Worm (Caenorhabditis elegans) whole organism, dauer: ENCODE measurements around the gene srn-1.

Experiments
- unc-62 ChIP-seq: sonication (generic microtip); optimal IDR thresholded peaks from 2 replicates; lab custom pipeline; 2017; ENCODE audit warnings: missing biosample characterization, missing genetic modification reagents, missing genetic modification characterization

The srn-1 gene

DNA sequence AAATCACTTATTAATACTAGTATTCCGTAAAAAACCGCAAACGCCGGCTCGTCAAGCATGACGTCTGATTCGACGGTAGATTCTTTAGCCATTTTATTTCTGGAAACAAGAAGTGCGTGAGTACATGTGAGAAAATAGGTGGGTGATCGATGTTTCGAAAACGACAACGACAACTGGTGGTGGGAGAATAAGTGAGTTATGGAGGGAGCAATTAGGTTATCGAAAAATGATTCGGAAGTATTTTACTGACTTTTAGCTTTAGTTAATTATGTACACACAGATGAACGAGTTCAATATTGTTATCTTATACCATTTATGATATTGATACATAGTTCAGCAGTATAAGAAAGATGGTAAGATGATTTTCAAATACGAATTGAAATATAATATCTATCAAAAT is at the start of gene srn-1:
Gene srn-1, minus strand, starts transcription at position 101 of the 400 bp plus-strand sequence.
- TF ChIP-seq unc-62: no peak

DNA sequence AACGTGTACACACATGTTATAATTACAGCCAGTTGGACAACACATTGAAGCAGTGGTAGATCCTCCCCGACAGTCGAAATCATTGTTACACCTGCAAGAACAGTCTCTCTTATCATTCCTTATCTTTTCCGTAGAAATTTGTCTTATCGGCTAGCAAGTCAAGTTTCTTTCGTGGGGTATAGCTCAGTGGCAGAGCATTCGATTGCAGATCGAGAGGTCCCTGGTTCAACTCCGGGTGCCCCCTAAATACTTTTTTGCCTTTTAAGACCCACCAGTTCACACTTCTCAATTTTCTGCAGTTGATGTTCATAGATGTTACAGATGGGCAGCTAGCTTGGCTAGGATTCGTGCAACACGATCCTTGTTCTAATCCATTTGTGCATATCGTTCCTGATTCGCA is 49.0 kb upstream of the srn-1 start:
- no peak for TF ChIP-seq unc-62

DNA sequence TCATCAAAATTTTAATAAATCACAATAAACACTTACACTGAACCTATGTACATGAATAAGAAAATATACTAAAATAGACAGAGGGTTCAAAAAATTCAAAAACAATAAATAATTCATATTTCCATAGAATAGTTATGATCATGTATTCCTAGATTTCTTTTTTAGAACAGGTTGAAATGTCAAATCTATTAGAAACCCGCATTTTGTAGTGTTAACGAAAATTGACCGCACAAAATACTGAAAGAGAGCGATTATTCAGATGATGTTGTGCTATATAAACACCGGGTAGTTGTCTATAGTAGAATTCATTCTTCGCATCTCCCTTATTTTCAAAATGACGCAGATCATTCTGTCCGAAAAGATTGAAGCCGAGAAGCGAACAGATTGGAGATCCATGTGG is 45.4 kb upstream of the srn-1 start, which contains the start of gene T28C12.1:
Gene T28C12.1, plus strand, starts transcription at position 301 of the 400 bp plus-strand sequence.
- no peak for TF ChIP-seq unc-62

DNA sequence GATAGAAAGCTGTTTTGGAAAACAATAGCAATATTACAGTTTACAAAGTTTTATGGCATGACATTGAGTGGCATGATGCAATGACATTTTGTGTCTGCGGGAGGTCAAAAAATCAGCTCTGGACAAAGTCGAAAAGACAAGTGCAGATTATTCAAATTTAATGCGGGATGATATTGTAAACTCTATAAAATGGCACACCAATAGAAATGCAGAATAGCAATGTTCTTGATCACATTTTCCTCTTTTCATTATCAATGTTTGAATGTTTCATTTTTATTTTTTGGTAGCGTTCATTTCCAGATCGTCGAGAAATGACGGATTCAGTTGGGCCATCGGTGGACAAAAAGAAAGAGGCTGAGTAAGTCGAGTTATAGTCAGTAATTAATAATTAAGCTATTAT is 42.7 kb upstream of the srn-1 start, which contains the start of gene T28C12.2:
Gene T28C12.2, plus strand, starts transcription at position 301 of the 400 bp plus-strand sequence.
- TF ChIP-seq unc-62: no peak

DNA sequence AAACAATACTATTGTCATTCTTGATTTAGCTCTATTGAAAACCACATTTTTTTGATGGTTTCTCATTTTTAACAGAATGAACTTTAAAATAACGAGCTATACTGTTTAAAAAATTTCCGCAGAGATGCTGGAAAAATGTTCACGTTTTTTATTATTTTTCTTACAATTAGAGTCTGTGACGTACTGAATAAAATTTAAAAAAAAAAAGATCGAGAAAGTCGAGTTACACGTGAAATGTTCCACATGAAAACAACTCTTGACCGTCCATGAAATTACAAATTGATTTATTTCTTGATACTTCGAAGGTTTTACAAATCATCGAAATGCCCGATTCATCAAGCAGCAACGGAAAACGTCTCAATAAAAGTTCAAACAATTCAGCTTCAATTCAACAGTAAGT is 40.7 kb upstream of the srn-1 start, which contains the start of gene fbxa-202:
Gene fbxa-202, plus strand, starts transcription at position 301 of the 400 bp plus-strand sequence.
- TF ChIP-seq unc-62: no peak

DNA sequence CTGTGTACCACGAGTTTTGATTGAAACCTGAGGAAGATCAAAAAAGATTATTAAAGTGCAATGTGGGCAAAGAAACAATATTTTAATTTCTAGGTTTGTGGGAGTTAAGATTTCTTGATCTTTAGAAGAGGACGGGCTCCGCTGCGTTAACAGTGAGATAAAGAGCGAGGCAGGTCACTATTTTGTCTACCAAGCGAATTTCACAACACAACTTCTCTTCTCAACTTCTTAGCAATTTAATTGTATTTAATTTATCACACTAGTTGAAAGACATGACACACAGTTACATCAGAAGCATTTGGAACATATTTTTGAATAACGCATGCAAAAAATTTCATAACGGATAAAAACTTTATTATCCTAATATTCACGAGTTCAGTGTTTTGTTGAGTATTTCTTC is 40.2 kb upstream of the srn-1 start:
- no peak for TF ChIP-seq unc-62

DNA sequence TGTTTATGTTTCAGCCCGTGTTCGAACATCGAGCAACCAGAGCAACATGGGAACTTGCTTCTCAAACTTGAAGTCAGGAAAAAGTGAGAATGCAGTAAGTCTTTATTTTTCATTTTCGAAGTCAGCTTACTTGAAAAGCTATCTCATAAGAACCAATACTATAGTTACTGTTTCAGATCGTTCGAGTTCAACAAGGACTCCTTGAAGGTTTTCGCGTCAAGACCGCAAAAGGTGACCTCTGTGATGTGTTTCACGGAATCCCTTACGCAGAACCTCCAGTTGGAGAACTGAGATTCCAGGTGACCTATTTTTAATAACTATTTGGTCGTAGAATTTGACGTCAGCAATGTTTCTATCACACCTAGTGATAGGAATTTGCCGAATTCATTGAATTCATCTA is 37.4 kb upstream of the srn-1 start:
- no peak for TF ChIP-seq unc-62

DNA sequence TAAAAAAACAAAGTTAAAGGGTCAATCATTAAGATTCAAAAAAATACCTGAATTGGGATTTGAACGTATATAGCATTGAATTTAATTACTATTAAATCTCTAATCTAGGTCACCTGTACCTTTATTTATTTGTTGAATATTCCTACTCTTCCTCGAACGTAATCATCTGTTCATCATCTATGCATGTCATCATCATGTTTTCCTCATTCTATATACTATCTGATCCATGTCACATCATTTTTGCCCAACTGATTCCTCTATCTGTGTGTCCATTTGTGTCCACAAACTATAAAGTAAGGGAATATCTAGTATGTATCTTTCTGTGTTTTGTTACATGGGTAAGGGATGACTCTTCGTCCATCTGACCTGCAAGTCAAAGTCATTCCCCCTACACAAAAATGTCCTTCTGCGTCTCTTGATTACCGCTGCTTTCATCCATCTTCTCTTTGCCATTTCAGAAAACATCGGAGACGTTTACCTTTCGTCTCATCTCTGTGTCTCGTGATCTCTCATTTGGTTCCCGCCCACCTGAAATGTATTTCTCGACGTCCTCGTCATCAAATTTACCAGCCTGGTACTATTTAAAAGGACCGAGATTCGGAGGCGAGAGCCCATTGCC is 36.6 kb upstream of the srn-1 start:
- TF ChIP-seq unc-62: no peak

DNA sequence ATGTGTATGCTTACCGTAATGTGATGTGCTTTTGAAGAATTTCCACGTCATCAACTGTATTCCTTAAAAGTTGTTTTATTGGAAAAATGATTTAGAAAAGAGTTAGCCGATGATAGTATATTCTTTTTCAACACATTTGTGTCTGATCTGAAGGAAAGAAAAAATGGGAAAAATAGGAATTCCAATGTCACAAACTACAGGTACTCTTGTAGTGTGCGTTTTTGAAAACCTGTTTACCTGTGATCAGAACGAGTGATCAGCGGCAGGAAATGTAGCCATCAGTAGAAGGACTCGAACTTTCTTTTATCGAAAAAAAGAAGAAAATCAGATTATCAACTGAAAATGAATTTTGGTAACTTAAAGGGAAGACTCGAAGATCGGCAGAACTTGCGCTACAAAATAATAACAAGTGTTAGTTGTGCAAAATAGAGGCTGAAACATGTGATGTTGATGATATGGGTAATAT is 35.5 kb upstream of the srn-1 start, which contains the start of gene T28C12.15:
Gene T28C12.15, minus strand, starts transcription at position 51 of the 466 bp plus-strand sequence.
- TF ChIP-seq unc-62: no peak

DNA sequence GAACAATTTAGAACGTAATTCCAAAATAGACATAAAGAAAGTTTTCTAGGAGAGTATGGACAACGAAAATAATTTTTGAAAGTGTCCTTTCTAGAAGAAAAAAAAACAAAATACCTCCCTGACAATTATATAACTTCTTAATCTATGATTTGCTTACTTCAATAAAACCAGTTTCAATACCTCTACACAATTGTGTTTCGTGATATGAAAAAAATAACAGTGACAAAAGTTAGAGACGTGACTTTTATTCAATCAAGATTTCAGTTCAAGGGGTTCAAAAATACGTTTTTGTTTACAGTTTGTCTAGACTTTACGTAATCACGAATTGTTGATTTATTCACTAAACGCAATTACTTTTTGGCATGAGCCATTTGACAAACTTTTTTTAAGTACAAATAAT is 35.0 kb upstream of the srn-1 start:
- no peak for TF ChIP-seq unc-62

DNA sequence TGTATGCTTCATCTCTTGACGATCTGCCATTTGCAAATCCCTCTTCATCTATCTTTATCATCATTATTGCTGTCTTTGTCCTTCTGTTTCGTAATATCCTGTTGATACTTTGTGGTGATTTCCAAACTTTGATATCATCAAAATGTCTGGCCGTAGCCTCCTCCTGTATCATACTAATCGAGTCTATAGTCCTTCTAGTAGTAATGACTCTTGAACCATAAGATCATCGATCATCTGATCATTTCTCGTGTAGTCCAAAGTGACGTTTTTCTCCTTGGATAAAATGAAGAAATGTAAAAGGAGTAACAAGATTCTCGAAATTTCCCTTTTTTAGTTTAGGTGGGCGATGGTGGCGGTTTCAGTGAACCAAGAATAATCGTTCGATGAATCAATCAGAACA is 33.1 kb upstream of the srn-1 start:
- no peak for TF ChIP-seq unc-62

DNA sequence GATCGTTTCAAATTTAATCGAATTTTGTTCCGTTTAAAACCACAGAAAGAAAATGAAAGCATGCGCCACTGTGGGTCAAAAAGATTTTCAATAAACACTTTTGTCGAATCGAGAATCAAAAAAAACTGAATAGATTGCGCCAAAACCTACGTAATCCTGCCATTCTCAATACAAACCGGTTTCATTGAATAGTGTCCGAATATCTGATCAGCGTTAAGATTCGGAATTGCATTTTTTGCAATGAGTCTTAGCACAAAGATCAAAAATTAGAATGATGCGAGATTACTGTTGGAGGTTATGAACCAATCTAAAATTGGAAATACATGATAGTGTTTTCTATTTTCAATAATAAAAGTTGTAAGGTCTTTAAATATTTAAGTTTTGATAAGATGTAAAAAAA is 31.7 kb upstream of the srn-1 start:
- no peak for TF ChIP-seq unc-62

DNA sequence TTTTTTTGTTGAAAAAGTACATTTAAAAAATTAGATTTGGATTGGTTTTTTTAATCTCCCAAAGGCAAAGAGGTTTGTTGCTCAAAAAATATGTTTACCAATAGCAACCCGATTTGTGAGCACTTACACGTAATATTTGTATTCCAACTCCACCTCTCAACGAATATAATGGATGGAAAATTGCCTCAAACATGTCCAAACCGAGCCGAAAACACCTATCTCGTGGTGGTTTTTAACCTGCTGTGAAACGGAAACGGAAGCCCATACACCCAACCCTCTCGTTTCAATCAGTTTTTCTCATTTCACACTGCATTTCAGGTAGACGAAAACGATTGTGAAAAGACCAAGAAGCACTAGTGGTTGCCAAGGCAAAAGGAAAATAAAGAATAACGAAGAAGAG is 30.4 kb upstream of the srn-1 start, which contains the start of gene cest-24:
Gene cest-24, plus strand, starts transcription at position 301 of the 400 bp plus-strand sequence.
- no peak for TF ChIP-seq unc-62

DNA sequence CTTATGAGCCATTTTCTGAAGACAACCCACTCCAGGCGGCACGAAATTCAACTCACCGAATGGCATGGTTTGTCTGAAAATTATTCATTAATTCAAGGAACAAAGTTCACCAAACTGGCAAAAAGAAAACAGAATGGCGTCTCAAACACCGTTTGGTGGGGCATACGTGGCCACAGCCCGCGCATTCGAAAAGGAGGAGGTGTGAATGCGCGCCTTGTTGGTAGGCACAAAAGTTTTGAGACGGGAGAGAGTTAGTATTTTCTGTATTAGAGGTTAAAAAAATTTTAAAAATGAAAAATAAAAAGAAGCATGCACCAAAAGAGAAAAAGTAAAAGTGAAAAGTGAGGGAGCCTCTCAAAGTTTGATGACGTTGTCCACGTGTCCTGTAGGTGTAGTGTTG is 25.7 kb upstream of the srn-1 start:
- TF ChIP-seq unc-62: no peak

DNA sequence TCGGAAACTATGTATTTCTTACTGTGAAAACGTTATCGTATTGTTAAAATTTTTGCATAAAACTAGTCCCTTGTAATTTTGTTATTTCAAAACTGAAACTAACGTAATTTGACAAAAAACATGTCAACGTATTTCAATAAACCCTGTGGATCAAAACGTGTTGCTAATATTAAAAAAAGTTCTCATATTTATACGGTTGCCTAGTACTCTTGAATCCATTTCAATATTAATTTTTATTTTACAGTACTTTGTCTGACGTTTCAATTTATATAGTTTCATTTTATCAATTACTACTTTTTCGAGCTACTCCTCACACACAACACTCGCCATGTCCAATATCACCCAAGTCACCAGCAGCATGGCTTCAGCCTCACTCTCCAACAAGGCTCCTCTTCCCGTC is 17.2 kb upstream of the srn-1 start, which contains the start of gene sago-1:
Gene sago-1, plus strand, starts transcription at position 301 of the 400 bp plus-strand sequence.
- TF ChIP-seq unc-62: no peak

DNA sequence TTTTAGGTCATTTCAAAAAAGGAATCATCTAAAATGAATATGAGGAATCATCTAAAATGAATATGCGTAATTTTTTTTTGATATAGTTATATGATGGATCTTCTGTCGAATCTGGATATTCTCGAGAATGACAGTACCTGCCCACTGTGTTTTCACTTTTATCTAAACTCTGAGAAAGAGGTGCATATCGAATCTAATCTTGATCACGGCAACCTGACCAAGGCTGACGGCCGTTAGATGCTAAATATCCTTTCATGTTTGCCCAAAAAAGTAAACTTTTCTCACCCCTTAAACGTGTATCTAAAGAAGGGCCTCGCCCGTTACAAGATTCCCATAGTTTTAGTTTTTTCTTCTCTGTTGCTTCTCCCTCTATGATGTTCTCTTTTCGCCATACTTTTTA is 16.2 kb upstream of the srn-1 start:
- TF ChIP-seq unc-62: no peak

DNA sequence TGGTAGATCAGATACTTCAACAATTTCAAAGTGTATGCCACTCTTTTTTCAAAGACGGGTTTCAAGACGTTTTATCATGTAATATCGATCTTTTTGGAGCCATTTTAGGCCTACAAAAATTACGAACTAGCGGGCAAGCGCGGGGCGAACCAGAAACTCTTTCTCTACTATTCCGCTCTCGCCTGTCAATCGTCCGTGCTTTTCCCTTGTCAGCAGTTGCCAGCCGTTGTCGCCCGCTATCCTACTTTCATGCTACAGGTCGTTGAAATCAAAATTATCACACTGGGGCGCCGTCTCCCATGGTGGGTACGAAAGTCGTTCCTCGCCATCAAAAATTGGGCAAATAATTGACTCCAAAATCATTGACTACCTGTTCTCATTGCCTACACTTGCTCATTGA is 14.8 kb upstream of the srn-1 start:
- TF ChIP-seq unc-62: no peak

DNA sequence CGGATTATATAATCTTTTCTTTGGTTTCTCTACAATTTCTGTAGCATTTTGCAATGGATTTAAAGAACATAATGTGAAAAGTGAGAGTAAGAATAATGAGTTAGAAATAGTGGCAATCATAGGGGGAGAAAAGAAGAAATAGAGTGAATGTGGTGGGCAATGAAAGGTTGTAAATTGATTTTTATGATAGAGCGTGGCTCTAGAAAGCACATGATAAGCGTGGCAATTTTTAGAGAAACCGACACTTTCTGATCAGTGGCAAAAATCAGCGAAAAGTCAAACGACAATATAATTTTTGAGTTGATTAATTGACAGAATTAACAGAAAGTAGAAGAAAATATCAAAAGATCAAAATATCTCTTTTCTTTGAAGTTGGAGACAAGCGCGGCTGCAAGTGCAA is 6.2 kb upstream of the srn-1 start, which contains the start of gene K12B6.9:
Gene K12B6.9, minus strand, starts transcription at position 266 of the 400 bp plus-strand sequence.
- TF ChIP-seq unc-62: no peak
